Fruit fly (Drosophila melanogaster) whole organism, embryonic: ENCODE data around the gene Hrd3.

ENCODE experiments used
- Ada2b ChIP-seq: fragments of 200-800 bp; sonication (Bioruptor generic); IDR thresholded peaks from 2 replicates; pipeline ENCODE4 v1.3.6; 2022; ENCODE audit warnings: missing biosample characterization, missing genetic modification characterization
- Asciz ChIP-seq: fragments of 200-800 bp; sonication (Bioruptor generic); optimal IDR thresholded peaks from 2 replicates; lab custom pipeline; 2017; ENCODE audit warnings: missing biosample characterization, mild to moderate bottlenecking, missing genetic modification characterization, missing genetic modification reagents
- Atf3 ChIP-seq: fragments of 200-800 bp; sonication (Bioruptor generic); optimal IDR thresholded peaks from 3 replicates; lab custom pipeline; 2016; ENCODE audit warnings: missing biosample characterization, missing genetic modification characterization
- Atf6 ChIP-seq: fragments of 200-800 bp; sonication (Bioruptor generic); IDR thresholded peaks from 2 replicates; pipeline ENCODE4 v1.3.6; 2022; ENCODE audit warnings: missing biosample characterization, missing genetic modification characterization
- CG1024 ChIP-seq: fragments of 200-800 bp; sonication (Bioruptor generic); IDR thresholded peaks from 2 replicates; pipeline ENCODE4 v1.3.6; 2022; ENCODE audit warnings: missing biosample characterization, missing genetic modification characterization
- CG11695 ChIP-seq: fragments of 200-800 bp; sonication (Bioruptor generic); IDR thresholded peaks from 3 replicates; pipeline ENCODE4 v1.3.6; 2022; ENCODE audit warnings: missing biosample characterization, missing genetic modification characterization
- CG14014 ChIP-seq: fragments of 200-800 bp; sonication (Bioruptor generic); IDR thresholded peaks from 2 replicates; pipeline ENCODE4 v1.3.6; 2022; ENCODE audit warnings: missing biosample characterization, missing genetic modification characterization
- CG15073 ChIP-seq: fragments of 200-800 bp; sonication (Bioruptor generic); optimal IDR thresholded peaks from 2 replicates; lab custom pipeline; 2016; ENCODE audit warnings: missing biosample characterization, missing genetic modification characterization
- CG1792 ChIP-seq: fragments of 200-800 bp; sonication (Bioruptor generic); optimal IDR thresholded peaks from 2 replicates; lab custom pipeline; 2016; ENCODE audit warnings: missing biosample characterization, missing genetic modification characterization
- CG3065 ChIP-seq: fragments of 200-800 bp; sonication (Bioruptor generic); optimal IDR thresholded peaks from 2 replicates; lab custom pipeline; 2016; ENCODE audit warnings: missing biosample characterization, missing genetic modification characterization
- CG3163 ChIP-seq: fragments of 200-800 bp; sonication (Bioruptor generic); optimal IDR thresholded peaks from 3 replicates; lab custom pipeline; 2016; ENCODE audit warnings: missing biosample characterization, missing genetic modification characterization
- CG34422 ChIP-seq: fragments of 200-800 bp; sonication (Bioruptor generic); IDR thresholded peaks from 3 replicates; pipeline ENCODE4 v1.3.6; 2022; ENCODE audit warnings: missing biosample characterization, missing genetic modification characterization
- CG4282 ChIP-seq: fragments of 200-800 bp; sonication (Bioruptor generic); optimal IDR thresholded peaks from 2 replicates; lab custom pipeline; 2016; ENCODE audit warnings: missing biosample characterization, missing genetic modification characterization
- CG4404 ChIP-seq: fragments of 200-800 bp; sonication (Bioruptor generic); IDR thresholded peaks from 2 replicates; pipeline ENCODE4 v1.3.6; 2022; ENCODE audit warnings: missing biosample characterization, missing genetic modification characterization
- CG4617 ChIP-seq: fragments of 200-800 bp; sonication (Bioruptor generic); optimal IDR thresholded peaks from 3 replicates; lab custom pipeline; 2016; ENCODE audit warnings: missing biosample characterization, missing genetic modification characterization, borderline replicate concordance
- CG6272 ChIP-seq: fragments of 200-800 bp; sonication (Bioruptor generic); IDR thresholded peaks from 2 replicates; pipeline ENCODE4 v1.3.6; 2022; ENCODE audit warnings: missing biosample characterization, missing genetic modification characterization
- CG7271 ChIP-seq: fragments of 200-800 bp; sonication (Bioruptor generic); optimal IDR thresholded peaks from 2 replicates; lab custom pipeline; 2018; ENCODE audit warnings: missing biosample characterization, mild to moderate bottlenecking, missing genetic modification characterization, moderate library complexity
- CG7839 ChIP-seq: fragments of 200-800 bp; sonication (Bioruptor generic); optimal IDR thresholded peaks from 3 replicates; lab custom pipeline; 2018; ENCODE audit warnings: missing biosample characterization, mild to moderate bottlenecking, missing genetic modification characterization, moderate library complexity
- Dad ChIP-seq: fragments of 200-800 bp; sonication (Bioruptor generic); optimal IDR thresholded peaks from 3 replicates; lab custom pipeline; 2016; ENCODE audit warnings: missing biosample characterization, missing genetic modification characterization
- Elba2 ChIP-seq: fragments of 200-800 bp; sonication (Bioruptor generic); optimal IDR thresholded peaks from 3 replicates; lab custom pipeline; 2016; ENCODE audit warnings: missing biosample characterization, missing genetic modification characterization
- GATAe ChIP-seq: fragments of 200-800 bp; sonication (Bioruptor generic); conservative IDR thresholded peaks from 2 replicates; pipeline ENCODE4 v1.3.6; 2022; ENCODE audit warnings: missing biosample characterization, missing genetic modification characterization
- Gsc ChIP-seq: fragments of 200-800 bp; sonication (Bioruptor generic); IDR thresholded peaks from 2 replicates; pipeline ENCODE4 v1.3.6; 2022; ENCODE audit warnings: missing biosample characterization, missing genetic modification characterization
- Lhr ChIP-seq: fragments of 200-800 bp; sonication (Bioruptor generic); optimal IDR thresholded peaks from 3 replicates; lab custom pipeline; 2017; ENCODE audit warnings: mild to moderate bottlenecking, missing biosample characterization, missing genetic modification reagents, missing genetic modification characterization
- Mes4 ChIP-seq: fragments of 200-800 bp; sonication (Bioruptor generic); optimal IDR thresholded peaks from 2 replicates; lab custom pipeline; 2016; ENCODE audit warnings: missing biosample characterization, missing genetic modification characterization
- Myb ChIP-seq: fragments of 200-800 bp; sonication (Bioruptor generic); optimal IDR thresholded peaks from 2 replicates; lab custom pipeline; 2016; ENCODE audit warnings: missing biosample characterization, missing genetic modification characterization
- NFAT ChIP-seq: fragments of 200-800 bp; sonication (Bioruptor generic); IDR thresholded peaks from 2 replicates; pipeline ENCODE4 v1.3.6; 2022; ENCODE audit warnings: missing biosample characterization, missing genetic modification characterization
- Scr ChIP-seq: fragments of 200-800 bp; sonication (Bioruptor generic); IDR thresholded peaks from 2 replicates; pipeline ENCODE4 v1.3.6; 2022; ENCODE audit warnings: missing biosample characterization, missing genetic modification characterization; ENCODE audit not compliant: partially characterized antibody
- Sox100B ChIP-seq: fragments of 200-800 bp; sonication (Bioruptor generic); optimal IDR thresholded peaks from 3 replicates; lab custom pipeline; 2018; ENCODE audit warnings: missing biosample characterization, mild to moderate bottlenecking, missing genetic modification characterization
- Sox102F ChIP-seq: fragments of 200-800 bp; sonication (Bioruptor generic); optimal IDR thresholded peaks from 2 replicates; lab custom pipeline; 2018; ENCODE audit warnings: missing biosample characterization, mild to moderate bottlenecking, missing genetic modification characterization, moderate library complexity
- Vsx1 ChIP-seq: fragments of 200-800 bp; sonication (Bioruptor generic); optimal IDR thresholded peaks from 2 replicates; lab custom pipeline; 2017; ENCODE audit warnings: missing biosample characterization, mild to moderate bottlenecking, missing genetic modification characterization, missing genetic modification reagents
- al ChIP-seq: fragments of 200-800 bp; sonication (Bioruptor generic); IDR thresholded peaks from 2 replicates; pipeline ENCODE4 v1.3.6; 2022; ENCODE audit warnings: missing biosample characterization, missing genetic modification characterization
- ash1 ChIP-seq: fragments of 200-800 bp; sonication (Bioruptor generic); optimal IDR thresholded peaks from 2 replicates; lab custom pipeline; 2018; ENCODE audit warnings: missing biosample characterization, mild to moderate bottlenecking, missing genetic modification characterization
- chif ChIP-seq, 2 experiments: fragments of 200-800 bp; sonication (Bioruptor generic); optimal IDR thresholded peaks; 3 replicates each; lab custom pipeline; 2016; ENCODE audit warnings: missing biosample characterization in 2 of 2, missing genetic modification characterization in 2 of 2
- chn ChIP-seq: fragments of 200-800 bp; sonication (Bioruptor generic); optimal IDR thresholded peaks from 2 replicates; lab custom pipeline; 2016; ENCODE audit warnings: missing biosample characterization, missing genetic modification characterization
- crol ChIP-seq: fragments of 200-800 bp; sonication (Bioruptor generic); IDR thresholded peaks from 2 replicates; pipeline ENCODE4 v1.3.6; 2022; ENCODE audit warnings: missing biosample characterization, missing genetic modification characterization
- dysf ChIP-seq: fragments of 200-800 bp; sonication (Bioruptor generic); IDR thresholded peaks from 3 replicates; pipeline ENCODE4 v1.3.6; 2022; ENCODE audit warnings: missing biosample characterization, missing genetic modification characterization
- fd3F ChIP-seq: fragments of 200-800 bp; sonication (Bioruptor generic); optimal IDR thresholded peaks from 2 replicates; lab custom pipeline; 2018; ENCODE audit warnings: missing biosample characterization, mild to moderate bottlenecking, missing genetic modification characterization, moderate library complexity
- fd64A ChIP-seq: fragments of 200-800 bp; sonication (Bioruptor generic); optimal IDR thresholded peaks from 3 replicates; lab custom pipeline; 2018; ENCODE audit warnings: missing biosample characterization, mild to moderate bottlenecking, missing genetic modification characterization
- fd96Cb ChIP-seq: fragments of 200-800 bp; sonication (Bioruptor generic); optimal IDR thresholded peaks from 2 replicates; lab custom pipeline; 2018; ENCODE audit warnings: missing biosample characterization, mild to moderate bottlenecking, missing genetic modification characterization, moderate library complexity
- gcm ChIP-seq: fragments of 200-800 bp; sonication (Bioruptor generic); optimal IDR thresholded peaks from 2 replicates; lab custom pipeline; 2019; ENCODE audit warnings: missing biosample characterization, mild to moderate bottlenecking, missing genetic modification characterization, moderate library complexity
- lilli ChIP-seq: fragments of 200-800 bp; sonication (Bioruptor generic); optimal IDR thresholded peaks from 3 replicates; lab custom pipeline; 2016; ENCODE audit warnings: missing biosample characterization, missing genetic modification characterization
- lmd ChIP-seq: fragments of 200-800 bp; sonication (Bioruptor generic); IDR thresholded peaks from 2 replicates; pipeline ENCODE4 v1.3.6; 2022; ENCODE audit warnings: missing biosample characterization, missing genetic modification characterization
- mld ChIP-seq: fragments of 200-800 bp; sonication (Bioruptor generic); IDR thresholded peaks from 3 replicates; pipeline ENCODE4 v1.3.6; 2022; ENCODE audit warnings: missing biosample characterization, missing genetic modification characterization; ENCODE audit not compliant: partially characterized antibody
- nerfin-2 ChIP-seq: fragments of 200-800 bp; sonication (Bioruptor generic); IDR thresholded peaks from 2 replicates; pipeline ENCODE4 v1.3.6; 2022; ENCODE audit warnings: missing biosample characterization, missing genetic modification characterization; ENCODE audit not compliant: partially characterized antibody
- scrt ChIP-seq: fragments of 200-800 bp; sonication (Bioruptor generic); optimal IDR thresholded peaks from 2 replicates; lab custom pipeline; 2018; ENCODE audit warnings: missing biosample characterization, mild to moderate bottlenecking, missing genetic modification characterization, moderate library complexity
- sisA ChIP-seq: fragments of 200-800 bp; sonication (Bioruptor generic); IDR thresholded peaks from 2 replicates; pipeline ENCODE4 v1.3.6; 2022; ENCODE audit warnings: missing biosample characterization, missing genetic modification characterization
- ssp ChIP-seq: fragments of 200-800 bp; sonication (Bioruptor generic); IDR thresholded peaks from 2 replicates; pipeline ENCODE4 v1.3.6; 2022; ENCODE audit warnings: missing biosample characterization, missing genetic modification characterization
- stwl ChIP-seq: fragments of 200-800 bp; sonication (Bioruptor generic); optimal IDR thresholded peaks from 3 replicates; lab custom pipeline; 2018; ENCODE audit warnings: missing biosample characterization, mild to moderate bottlenecking, missing genetic modification characterization, moderate library complexity
- tio ChIP-seq: fragments of 200-800 bp; sonication (Bioruptor generic); optimal IDR thresholded peaks from 2 replicates; lab custom pipeline; 2017; ENCODE audit warnings: missing biosample characterization, missing genetic modification characterization, inconsistent platforms
- vnd ChIP-seq: fragments of 200-800 bp; sonication (Bioruptor generic); IDR thresholded peaks from 3 replicates; pipeline ENCODE4 v1.3.6; 2022; ENCODE audit warnings: missing biosample characterization, missing genetic modification characterization; ENCODE audit not compliant: partially characterized antibody

Gene Hrd3

DNA sequence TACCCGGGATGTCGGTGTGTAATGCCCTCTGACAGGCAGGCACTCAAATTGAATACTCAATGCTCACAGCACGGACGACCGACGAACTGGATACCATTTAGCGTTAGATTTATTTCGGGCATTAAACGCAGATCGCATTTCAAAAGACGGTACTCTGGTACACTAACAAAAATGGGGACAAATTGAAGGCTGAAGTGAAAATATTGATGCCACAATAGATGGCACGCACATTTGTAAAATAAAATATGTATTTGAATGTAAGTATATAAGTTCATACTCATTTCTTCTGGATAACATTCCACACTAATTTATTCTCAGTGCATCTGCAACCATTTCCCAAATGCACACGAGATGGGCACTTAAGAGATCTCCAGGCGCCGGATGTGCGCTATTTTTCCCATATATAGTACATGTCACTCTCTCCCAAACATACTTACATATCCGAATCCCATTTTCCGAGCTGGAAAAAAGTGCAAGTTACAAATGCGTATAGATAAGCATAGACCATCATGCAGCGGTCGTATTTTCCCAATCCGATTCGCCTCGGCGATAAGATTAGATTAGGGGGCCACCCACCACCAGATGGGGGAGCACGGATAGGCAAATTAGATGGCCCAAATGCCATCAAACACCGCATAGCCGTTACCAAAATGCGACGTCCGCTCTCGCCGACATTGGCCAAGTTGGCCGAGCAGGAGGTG lies 48.7 kb downstream of the Hrd3 start, which contains the start of gene CG10301 (continued):
- TF ChIP-seq CG6272 (GFP tag; lab: Robert Waterston, UW): 0 out of 2 replicates have a peak, but pooled peaks have one; percentile 7
- TF ChIP-seq mld: no peak
- peak; percentile 50; the same call in 1 of the 3 replicates for TF ChIP-seq CG11695
- peak; percentile 46; the same call in 1 of the 2 replicates for TF ChIP-seq CG1024
- TF ChIP-seq Lhr (GFP tag; lab: Kevin White, UChicago): peak; percentile 40
- TF ChIP-seq GATAe (GFP tag; lab: Robert Waterston, UW): 0 out of 2 replicates have a peak, but pooled peaks have one; percentile 19
- peak; percentile 17 for TF ChIP-seq Atf3 (GFP tag; lab: Kevin White, UChicago)
- peak; percentile 69 for TF ChIP-seq sisA (GFP tag; lab: Robert Waterston, UW)
- peak; percentile 52 for TF ChIP-seq tio
- TF ChIP-seq lmd (GFP tag; lab: Robert Waterston, UW): peak; percentile 62
- TF ChIP-seq nerfin-2 (GFP tag; lab: Robert Waterston, UW): no peak
- no peak for TF ChIP-seq scrt
- TF ChIP-seq CG4282 (GFP tag; lab: Kevin White, UChicago): no peak
- TF ChIP-seq ash1: no peak
- TF ChIP-seq CG4617 (GFP tag; lab: Kevin White, UChicago): peak; percentile 16
- TF ChIP-seq al (GFP tag; lab: Robert Waterston, UW): no peak
- no peak for TF ChIP-seq Vsx1 (GFP tag; lab: Kevin White, UChicago)
- no peak for TF ChIP-seq Myb (GFP tag; lab: Kevin White, UChicago)
- no peak for TF ChIP-seq Mes4
- peak; percentile 43 for TF ChIP-seq CG3065
- TF ChIP-seq CG15073 (GFP tag; lab: Kevin White, UChicago): no peak
- TF ChIP-seq CG4404: peak; percentile 84
- TF ChIP-seq CG34422 (GFP tag; lab: Robert Waterston, UW): no peak
- TF ChIP-seq fd3F (GFP tag; lab: Kevin White, UChicago): no peak
- TF ChIP-seq Sox100B (GFP tag; lab: Kevin White, UChicago): peak; percentile 50
- peak; percentile 62; the same call in 2 of the 3 replicates for TF ChIP-seq dysf (GFP tag; lab: Robert Waterston, UW)
- TF ChIP-seq ssp (GFP tag; lab: Robert Waterston, UW): peak; percentile 36; the same call in 1 of the 2 replicates
- TF ChIP-seq chn: peak; percentile 44
- no peak for TF ChIP-seq CG7271 (tag; lab: Kevin White, UChicago)
- TF ChIP-seq NFAT (GFP tag; lab: Robert Waterston, UW): no peak
- no peak for TF ChIP-seq gcm (GFP tag; lab: Kevin White, UChicago)
- TF ChIP-seq Sox102F (GFP tag; lab: Kevin White, UChicago): peak; percentile 70
- no peak for TF ChIP-seq vnd
- no peak for TF ChIP-seq Elba2 (GFP tag; lab: Kevin White, UChicago)
- peak; percentile 27 for TF ChIP-seq Dad
- TF ChIP-seq CG1792 (GFP tag; lab: Kevin White, UChicago): no peak
- TF ChIP-seq fd96Cb (tag; lab: Kevin White, UChicago): peak; percentile 69
- no peak for TF ChIP-seq Asciz (GFP tag; lab: Kevin White, UChicago)
- TF ChIP-seq CG3163: no peak
- TF ChIP-seq crol (GFP tag; lab: Robert Waterston, UW): no peak
- TF ChIP-seq CG7839 (tag; lab: Kevin White, UChicago): peak; percentile 60
- TF ChIP-seq Atf6: no peak
- peak; percentile 30 to 77 for TF ChIP-seq chif (GFP tag; optimal IDR thresholded peaks at IDR 0.05; lab: Kevin White, UChicago)
- TF ChIP-seq CG14014: no peak
- peak; percentile 4 for TF ChIP-seq fd64A (GFP tag; lab: Kevin White, UChicago)
- peak; percentile 23; the same call in 1 of the 2 replicates for TF ChIP-seq Ada2b (GFP tag; lab: Robert Waterston, UW)
- no peak for TF ChIP-seq Scr (GFP tag; lab: Robert Waterston, UW)
- peak; percentile 39 for TF ChIP-seq lilli (GFP tag; lab: Kevin White, UChicago)
- TF ChIP-seq stwl (tag; lab: Kevin White, UChicago): peak; percentile 21
- TF ChIP-seq Gsc: peak; percentile 25; the same call in 1 of the 2 replicates
